Worm (Caenorhabditis elegans): ENCODE results near the gene F52D2.12.

- TF ChIP-seq pax-1 (tag; optimal IDR thresholded peaks at IDR 0.05) = no peak
- no peak for TF ChIP-seq gmeb-2 (tag; optimal IDR thresholded peaks at IDR 0.05)
- no peak for TF ChIP-seq ceh-31 (tag; optimal IDR thresholded peaks at IDR 0.05)
- no peak for TF ChIP-seq nhr-11 (tag; optimal IDR thresholded peaks at IDR 0.05)
- no peak for TF ChIP-seq ama-1 (optimal IDR thresholded peaks at IDR 0.05)
- no peak for TF ChIP-seq tbx-2 (tag; optimal IDR thresholded peaks at IDR 0.05)
- no peak for TF ChIP-seq fkh-6 (tag; optimal IDR thresholded peaks at IDR 0.05)
Measured at ce11 chrX:1935438-1935837, 42.4 kb upstream of the F52D2.12 start.
